Fruit fly (Drosophila melanogaster): ENCODE measurements around the gene CG9631.

DNA sequence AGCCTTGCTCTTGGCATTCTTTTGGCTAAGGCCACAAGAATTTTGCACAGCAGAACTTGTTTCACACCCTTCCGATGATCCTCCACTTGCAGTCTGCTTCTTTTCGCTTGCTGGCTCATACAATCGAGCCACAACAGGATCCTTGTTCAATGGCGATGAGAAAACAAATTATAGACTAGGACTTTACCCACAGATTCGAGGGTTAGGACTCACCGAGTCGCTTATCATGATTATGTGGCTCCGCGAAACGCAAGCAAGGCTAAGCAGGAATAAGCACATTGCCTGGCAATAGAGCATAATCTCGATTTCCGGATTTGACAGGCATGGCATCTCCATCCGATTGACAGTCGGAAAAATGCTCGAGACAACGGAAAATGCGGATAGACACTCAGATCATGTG, 35.5 kb upstream of the CG9631 start, which contains the start of the genes CG14839 and CG14841:
- TF ChIP-seq gl (tag; optimal IDR thresholded peaks at IDR 0.05) (no peak), CG15710 (tag; optimal IDR thresholded peaks at IDR 0.05) (no peak), Ets98B (GFP tag; IDR thresholded peaks at IDR 0.05) (no peak), CG13204 (GFP tag; optimal IDR thresholded peaks at IDR 0.05) (no peak), CG8301 (tag; optimal IDR thresholded peaks at IDR 0.05) (no peak), Pif1A (GFP tag; optimal IDR thresholded peaks at IDR 0.05) (no peak)
